Fruit fly (Drosophila melanogaster): ENCODE data around the gene CG6380.

DNA sequence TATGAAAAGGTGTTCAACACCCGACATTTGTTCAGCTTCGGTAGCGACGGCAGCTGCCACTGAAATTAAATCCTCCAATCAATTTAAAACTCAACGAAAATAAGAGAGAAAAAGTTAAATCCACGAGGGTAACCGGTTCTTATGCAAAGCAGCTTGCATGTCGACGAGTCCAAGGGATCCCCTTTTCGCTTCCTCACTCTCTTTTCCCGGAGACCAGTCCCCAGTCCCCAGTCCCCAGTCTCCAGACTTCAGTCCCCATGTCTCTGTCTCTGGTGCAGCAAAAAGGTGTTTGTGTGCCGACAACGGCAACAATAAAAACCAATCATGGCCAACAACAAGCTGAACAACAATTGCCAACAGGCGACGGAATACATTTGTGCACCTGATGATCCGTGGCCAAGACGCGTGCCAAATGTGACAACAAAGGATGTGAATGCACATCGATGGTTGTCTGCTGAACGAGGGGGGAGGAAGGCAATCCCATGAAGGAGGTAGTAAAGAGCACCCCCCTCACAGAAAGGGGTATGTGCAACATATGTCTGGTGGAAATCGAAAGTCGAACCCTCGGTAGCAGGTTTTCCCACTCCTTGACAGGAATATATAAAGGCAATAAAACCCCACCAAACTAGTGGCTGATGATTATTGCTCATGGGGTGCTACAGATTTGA lies 23.8 kb downstream of the CG6380 start:
- no peak for TF ChIP-seq ovo (GFP tag; optimal IDR thresholded peaks at IDR 0.05)
- TF ChIP-seq kay (GFP tag; ENCODE audit: borderline replicate concordance), result no peak
- TF ChIP-seq CG33017 (tag; optimal IDR thresholded peaks at IDR 0.05), result no peak
- no peak for TF ChIP-seq CG5204 (GFP tag; optimal IDR thresholded peaks at IDR 0.05)
- no peak for TF ChIP-seq cic (GFP tag; optimal IDR thresholded peaks at IDR 0.05)
- TF ChIP-seq Crg-1 (GFP tag; optimal IDR thresholded peaks at IDR 0.05), result no peak
- TF ChIP-seq CG1620 (GFP tag; optimal IDR thresholded peaks at IDR 0.05), result no peak
